Worm (Caenorhabditis elegans): Measurements from ENCODE around the gene rpc-11.

Gene rpc-11

ce11 chrIV:1380350-1380749, 29.5 kb downstream of the rpc-11 start:
- TF ChIP-seq sea-1 (GFP tag; conservative IDR thresholded peaks at IDR 0.05): no peak

ce11 chrIV:1378954-1379353, 30.9 kb downstream of the rpc-11 start:
- no peak for TF ChIP-seq B0310.2 (tag; optimal IDR thresholded peaks at IDR 0.05)
- TF ChIP-seq aly-1 (tag; optimal IDR thresholded peaks at IDR 0.05): no peak
- no peak for TF ChIP-seq flt-1 (GFP tag; IDR thresholded peaks at IDR 0.05)
- TF ChIP-seq tbx-37 (GFP tag; conservative IDR thresholded peaks at IDR 0.05): no peak
- no peak for TF ChIP-seq pes-1 (GFP tag; IDR thresholded peaks at IDR 0.05)
- TF ChIP-seq ceh-13 (GFP tag; optimal IDR thresholded peaks at IDR 0.05): no peak
- TF ChIP-seq hmg-4 (GFP tag; optimal IDR thresholded peaks at IDR 0.05): no peak
- no peak for TF ChIP-seq tbx-11 (GFP tag; IDR thresholded peaks at IDR 0.05)
- TF ChIP-seq sea-1 (GFP tag; conservative IDR thresholded peaks at IDR 0.05): no peak
- no peak for TF ChIP-seq F13C5.2 (tag; optimal IDR thresholded peaks at IDR 0.05)

DNA sequence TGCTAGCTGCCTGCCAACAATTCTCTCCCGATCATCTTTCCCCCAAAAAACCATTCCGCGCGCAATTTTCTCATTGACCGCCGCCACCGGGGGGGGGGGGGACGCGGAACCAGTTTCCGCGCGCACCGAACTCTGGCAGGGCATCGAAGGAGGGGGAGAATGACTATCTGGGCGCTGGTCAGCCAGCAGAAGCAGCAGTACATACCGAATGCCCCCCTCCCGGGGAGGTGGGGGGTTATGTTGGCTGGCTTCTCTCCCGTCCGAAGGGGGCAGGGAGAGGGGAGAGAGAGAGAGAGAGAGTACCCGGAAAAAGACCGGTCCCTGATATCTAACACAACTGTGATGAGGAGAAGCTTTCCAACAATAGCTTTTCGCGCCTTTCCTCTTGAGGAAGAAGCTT, 32.1 kb downstream of the rpc-11 start:
- TF ChIP-seq sea-1 (GFP tag; conservative IDR thresholded peaks at IDR 0.05): peak; percentile 54; the same call in 1 of the 2 replicates
- peak; percentile 18; the same call in 1 of the 2 replicates for TF ChIP-seq scrt-1 (GFP tag; IDR thresholded peaks at IDR 0.05)
- TF ChIP-seq hmg-4 (GFP tag; optimal IDR thresholded peaks at IDR 0.05): peak; percentile 16
- TF ChIP-seq ceh-13 (GFP tag; optimal IDR thresholded peaks at IDR 0.05): no peak
- peak; percentile 3; the same call in 1 of the 2 replicates for TF ChIP-seq tbx-37 (GFP tag; conservative IDR thresholded peaks at IDR 0.05)
- TF ChIP-seq ets-7 (tag; optimal IDR thresholded peaks at IDR 0.05): no peak

- TF ChIP-seq tbx-11 (GFP tag; IDR thresholded peaks at IDR 0.05) (no peak), tra-4 (tag; optimal IDR thresholded peaks at IDR 0.05) (no peak), tbx-37 (GFP tag; conservative IDR thresholded peaks at IDR 0.05) (no peak), scrt-1 (GFP tag; IDR thresholded peaks at IDR 0.05) (no peak), hmg-4 (GFP tag; optimal IDR thresholded peaks at IDR 0.05) (no peak), ets-7 (tag; optimal IDR thresholded peaks at IDR 0.05) (no peak), ama-1 (optimal IDR thresholded peaks at IDR 0.05) (no peak), hnd-1 (tag; optimal IDR thresholded peaks at IDR 0.05) (no peak), B0310.2 (tag; optimal IDR thresholded peaks at IDR 0.05) (no peak), F13C5.2 (tag; optimal IDR thresholded peaks at IDR 0.05) (no peak), hmbx-1 (tag; optimal IDR thresholded peaks at IDR 0.05) (no peak), pes-1 (GFP tag; IDR thresholded peaks at IDR 0.05) (no peak), sea-1 (GFP tag; conservative IDR thresholded peaks at IDR 0.05) (no peak), flt-1 (GFP tag; IDR thresholded peaks at IDR 0.05) (no peak), ceh-13 (GFP tag; optimal IDR thresholded peaks at IDR 0.05) (no peak), aly-1 (tag; optimal IDR thresholded peaks at IDR 0.05) (no peak)
Measured at ce11 chrIV:1375289-1375688, 34.6 kb downstream of the rpc-11 start.

DNA sequence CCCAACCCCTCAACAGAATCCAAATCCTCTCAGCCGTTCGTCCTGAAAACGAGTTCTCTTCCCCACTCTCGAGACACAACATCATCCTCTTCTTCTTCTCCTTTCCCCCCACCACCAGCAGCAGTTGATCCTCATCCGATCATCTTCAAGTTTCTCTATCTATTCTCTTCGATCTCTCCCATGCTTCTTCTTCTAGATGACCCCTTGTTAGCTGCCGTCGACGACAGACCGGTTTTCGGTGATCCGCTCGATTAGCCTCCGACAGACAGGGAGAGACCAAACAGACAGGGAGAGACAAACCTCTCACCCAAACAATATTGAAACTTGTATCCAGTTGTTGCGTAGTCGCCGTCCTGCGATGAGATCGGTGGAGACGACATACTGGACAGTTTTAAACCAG, 38.5 kb downstream of the rpc-11 start:
- no peak for TF ChIP-seq F13C5.2 (tag; optimal IDR thresholded peaks at IDR 0.05)
- no peak for TF ChIP-seq tra-4 (tag; optimal IDR thresholded peaks at IDR 0.05)
- TF ChIP-seq sea-1 (GFP tag; conservative IDR thresholded peaks at IDR 0.05): no peak
- TF ChIP-seq tbx-37 (GFP tag; conservative IDR thresholded peaks at IDR 0.05): no peak
- no peak for TF ChIP-seq hmg-4 (GFP tag; optimal IDR thresholded peaks at IDR 0.05)
- no peak for TF ChIP-seq scrt-1 (GFP tag; IDR thresholded peaks at IDR 0.05)
- TF ChIP-seq aly-1 (tag; optimal IDR thresholded peaks at IDR 0.05): no peak
- TF ChIP-seq ama-1 (optimal IDR thresholded peaks at IDR 0.05): no peak
- no peak for TF ChIP-seq B0310.2 (tag; optimal IDR thresholded peaks at IDR 0.05)
- no peak for TF ChIP-seq tbx-11 (GFP tag; IDR thresholded peaks at IDR 0.05)
- TF ChIP-seq ceh-13 (GFP tag; optimal IDR thresholded peaks at IDR 0.05): no peak
- TF ChIP-seq ceh-36 (tag; optimal IDR thresholded peaks at IDR 0.05): no peak
- TF ChIP-seq flt-1 (GFP tag; IDR thresholded peaks at IDR 0.05): no peak
- no peak for TF ChIP-seq hmbx-1 (tag; optimal IDR thresholded peaks at IDR 0.05)
- no peak for TF ChIP-seq ets-7 (tag; optimal IDR thresholded peaks at IDR 0.05)
- TF ChIP-seq hnd-1 (tag; optimal IDR thresholded peaks at IDR 0.05): no peak
- no peak for TF ChIP-seq pes-1 (GFP tag; IDR thresholded peaks at IDR 0.05)

ce11 chrIV:1367041-1367440, 42.8 kb downstream of the rpc-11 start:
- TF ChIP-seq flt-1 (GFP tag; IDR thresholded peaks at IDR 0.05) (no peak), ceh-36 (tag; optimal IDR thresholded peaks at IDR 0.05) (no peak), scrt-1 (GFP tag; IDR thresholded peaks at IDR 0.05) (no peak), ets-7 (tag; optimal IDR thresholded peaks at IDR 0.05) (no peak), tbx-37 (GFP tag; conservative IDR thresholded peaks at IDR 0.05) (no peak), tra-4 (tag; optimal IDR thresholded peaks at IDR 0.05) (no peak), hnd-1 (tag; optimal IDR thresholded peaks at IDR 0.05) (no peak), B0310.2 (tag; optimal IDR thresholded peaks at IDR 0.05) (no peak), ceh-13 (GFP tag; optimal IDR thresholded peaks at IDR 0.05) (no peak), aly-1 (tag; optimal IDR thresholded peaks at IDR 0.05) (no peak), pes-1 (GFP tag; IDR thresholded peaks at IDR 0.05) (no peak), sea-1 (GFP tag; conservative IDR thresholded peaks at IDR 0.05) (no peak), hmbx-1 (tag; optimal IDR thresholded peaks at IDR 0.05) (no peak), hmg-4 (GFP tag; optimal IDR thresholded peaks at IDR 0.05) (no peak), ama-1 (optimal IDR thresholded peaks at IDR 0.05) (no peak), tbx-11 (GFP tag; IDR thresholded peaks at IDR 0.05) (no peak)

ce11 chrIV:1365771-1366170, 44.1 kb downstream of the rpc-11 start:
- TF ChIP-seq sea-1 (GFP tag; conservative IDR thresholded peaks at IDR 0.05) (no peak), aly-1 (tag; optimal IDR thresholded peaks at IDR 0.05) (no peak), ama-1 (optimal IDR thresholded peaks at IDR 0.05) (no peak), scrt-1 (GFP tag; IDR thresholded peaks at IDR 0.05) (no peak), tbx-37 (GFP tag; conservative IDR thresholded peaks at IDR 0.05) (no peak), flt-1 (GFP tag; IDR thresholded peaks at IDR 0.05) (no peak), ceh-36 (tag; optimal IDR thresholded peaks at IDR 0.05) (no peak), tra-4 (tag; optimal IDR thresholded peaks at IDR 0.05) (no peak), ets-7 (tag; optimal IDR thresholded peaks at IDR 0.05) (no peak), F13C5.2 (tag; optimal IDR thresholded peaks at IDR 0.05) (no peak), B0310.2 (tag; optimal IDR thresholded peaks at IDR 0.05) (no peak), hmg-4 (GFP tag; optimal IDR thresholded peaks at IDR 0.05) (no peak), tbx-11 (GFP tag; IDR thresholded peaks at IDR 0.05) (no peak), ceh-13 (GFP tag; optimal IDR thresholded peaks at IDR 0.05) (no peak), hmbx-1 (tag; optimal IDR thresholded peaks at IDR 0.05) (no peak), pes-1 (GFP tag; IDR thresholded peaks at IDR 0.05) (no peak), hnd-1 (tag; optimal IDR thresholded peaks at IDR 0.05) (no peak)

Measured in whole organism, early embryonic.